Worm (Caenorhabditis elegans): ENCODE data around the gene srh-258.

DNA sequence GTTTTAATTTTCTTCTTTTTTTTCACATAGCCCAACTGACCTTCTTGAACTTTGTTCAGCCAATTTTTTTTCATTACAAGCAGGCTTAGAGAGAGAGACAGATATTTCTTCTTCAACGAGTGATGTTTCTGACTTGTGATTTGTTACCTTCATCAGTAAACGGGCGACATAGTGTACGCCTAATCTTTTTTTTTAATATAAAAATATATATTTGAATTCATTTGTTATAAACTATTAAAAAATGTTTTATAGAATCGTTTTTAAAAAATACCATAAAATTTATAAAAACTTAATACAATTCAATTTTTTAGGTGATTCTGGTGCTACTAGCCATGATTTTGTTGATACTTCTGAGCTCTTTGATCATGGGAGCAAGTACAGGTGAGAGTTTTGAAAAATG, 12.9 kb downstream of the srh-258 start, which contains the start of gene T06E6.10:
- TF ChIP-seq nhr-6 (tag; optimal IDR thresholded peaks at IDR 0.05): no peak
- TF ChIP-seq lsy-2 (tag; optimal IDR thresholded peaks at IDR 0.05): no peak
- TF ChIP-seq lin-13 (GFP tag; optimal IDR thresholded peaks at IDR 0.05): no peak
- no peak for TF ChIP-seq nhr-42 (GFP tag; IDR thresholded peaks at IDR 0.05)
- no peak for TF ChIP-seq nhr-28 (tag; optimal IDR thresholded peaks at IDR 0.05)
- no peak for TF ChIP-seq fkh-10 (GFP tag; optimal IDR thresholded peaks at IDR 0.05)
- TF ChIP-seq Y75B8A.6 (GFP tag; IDR thresholded peaks at IDR 0.05): no peak
- TF ChIP-seq nhr-76 (tag; optimal IDR thresholded peaks at IDR 0.05): no peak
- TF ChIP-seq egl-27 (tag; optimal IDR thresholded peaks at IDR 0.05): no peak
- no peak for TF ChIP-seq sdz-12 (GFP tag; optimal IDR thresholded peaks at IDR 0.05)
- TF ChIP-seq lin-39 (tag; optimal IDR thresholded peaks at IDR 0.05): no peak
